Fruit fly (Drosophila melanogaster): ENCODE data around the gene CG3309.

CG3309 gene

DNA sequence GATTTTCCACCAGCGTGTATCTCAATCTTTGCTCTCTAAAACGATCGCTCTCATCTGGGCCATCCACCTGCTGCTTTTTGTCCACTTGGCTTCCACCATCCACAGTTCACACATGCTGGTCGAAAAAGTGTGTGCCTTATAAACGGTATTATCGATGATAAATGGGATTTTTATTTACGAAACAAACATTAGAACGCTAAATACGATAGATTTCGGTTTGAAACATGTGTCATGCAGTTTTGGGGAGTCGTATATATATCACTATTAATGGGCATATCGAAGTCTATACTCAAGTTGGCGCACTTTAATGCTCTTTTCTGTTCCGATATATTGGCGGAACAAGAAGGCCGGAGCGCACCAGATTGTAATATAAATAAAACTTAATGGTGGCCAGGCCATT, 27.9 kb upstream of the CG3309 start (continued):
- TF ChIP-seq CG17328 (GFP tag; IDR thresholded peaks at IDR 0.05) (0 out of 2 replicates have a peak, but pooled peaks have one; percentile 16), CG32772 (GFP tag; IDR thresholded peaks at IDR 0.05) (0 out of 2 replicates have a peak, but pooled peaks have one; percentile 16), Ptx1 (GFP tag; IDR thresholded peaks at IDR 0.05) (peak; percentile 47), sens-2 (GFP tag; IDR thresholded peaks at IDR 0.05) (no peak), D19B (GFP tag; optimal IDR thresholded peaks at IDR 0.05) (peak; percentile 28), Xbp1 (GFP tag; optimal IDR thresholded peaks at IDR 0.05) (peak; percentile 10), unpg (GFP tag; optimal IDR thresholded peaks at IDR 0.05) (peak; percentile 17), lmd (GFP tag; IDR thresholded peaks at IDR 0.05) (0 out of 2 replicates have a peak, but pooled peaks have one; percentile 19), CG7839 (tag; optimal IDR thresholded peaks at IDR 0.05) (peak; percentile 30), CG14441 (GFP tag; IDR thresholded peaks at IDR 0.05) (peak; percentile 39; the same call in 1 of the 2 replicates), CG2678 (tag; optimal IDR thresholded peaks at IDR 0.05) (peak; percentile 24), CG2712 (tag; optimal IDR thresholded peaks at IDR 0.05) (peak; percentile 9), fd96Cb (tag; optimal IDR thresholded peaks at IDR 0.05) (peak; percentile 0), CG9932 (GFP tag; IDR thresholded peaks at IDR 0.05) (peak; percentile 30; the same call in 1 of the 2 replicates), CG10565 (GFP tag; optimal IDR thresholded peaks at IDR 0.05) (no peak), ranshi (GFP tag; IDR thresholded peaks at IDR 0.05) (0 out of 2 replicates have a peak, but pooled peaks have one; percentile 10), CG1603 (tag; optimal IDR thresholded peaks at IDR 0.05) (peak; percentile 25), CG17359 (tag; optimal IDR thresholded peaks at IDR 0.05) (peak; percentile 24), E2f1 (GFP tag; IDR thresholded peaks at IDR 0.05) (no peak), CG18619 (GFP tag; optimal IDR thresholded peaks at IDR 0.05) (no peak)

DNA sequence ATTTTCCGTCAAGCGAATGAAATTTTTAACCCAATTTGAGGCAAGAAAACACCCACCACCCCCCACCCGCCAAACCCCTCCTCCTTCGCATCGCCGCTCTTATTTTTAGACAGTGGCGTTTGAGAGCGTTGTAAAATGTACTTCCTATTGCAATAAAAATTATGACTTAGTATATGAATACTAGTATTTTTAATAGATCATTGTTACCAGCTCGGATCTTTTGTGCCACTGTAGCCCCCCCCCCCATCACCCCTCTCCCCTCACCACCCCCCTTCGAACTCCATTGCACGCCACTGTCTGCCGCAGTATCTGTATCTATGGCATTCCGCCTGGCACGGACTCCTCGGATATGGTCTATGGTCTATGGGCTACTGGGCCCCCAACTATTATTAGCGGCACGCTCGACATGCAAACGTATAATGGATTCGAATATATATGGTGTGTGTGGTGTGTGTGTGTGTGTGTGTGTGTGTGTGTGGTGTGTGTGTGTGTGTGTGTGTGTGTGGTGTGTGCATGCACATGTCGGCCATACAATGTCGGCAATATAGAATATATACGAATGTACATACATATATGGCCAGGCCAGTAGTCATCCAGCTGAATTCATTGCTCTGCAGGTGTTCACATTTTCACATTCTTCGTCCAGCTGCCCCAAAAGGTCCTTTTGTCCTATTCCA, 20.9 kb upstream of the CG3309 start:
- peak; percentile 27 for TF ChIP-seq ATbp (GFP tag; optimal IDR thresholded peaks at IDR 0.05)
- peak; percentile 42; the same call in 1 of the 3 replicates for TF ChIP-seq H15 (GFP tag; IDR thresholded peaks at IDR 0.05)
- TF ChIP-seq CG3838 (GFP tag; optimal IDR thresholded peaks at IDR 0.05), result no peak
- TF ChIP-seq Ptx1 (GFP tag; IDR thresholded peaks at IDR 0.05), result peak; percentile 43; the same call in 1 of the 2 replicates
- TF ChIP-seq dmrt99B (tag; optimal IDR thresholded peaks at IDR 0.05), result peak; percentile 38
- TF ChIP-seq ci (GFP tag; IDR thresholded peaks at IDR 0.05), result peak; percentile 51; the same call in 1 of the 3 replicates
- peak; percentile 13 for TF ChIP-seq ewg (GFP tag; optimal IDR thresholded peaks at IDR 0.05)
- peak; percentile 54 for TF ChIP-seq CG17359 (tag; optimal IDR thresholded peaks at IDR 0.05)
- peak in 1 of 2 experiments; percentile 76 for TF ChIP-seq Dfd (GFP tag; optimal IDR thresholded peaks at IDR 0.05)
- no peak for TF ChIP-seq slou (GFP tag; optimal IDR thresholded peaks at IDR 0.05)
- peak; percentile 21; the same call in 1 of the 2 replicates for TF ChIP-seq H2.0 (GFP tag; IDR thresholded peaks at IDR 0.05)
- TF ChIP-seq Abd-B (GFP tag; optimal IDR thresholded peaks at IDR 0.05), result no peak
- TF ChIP-seq CG14667 (GFP tag; IDR thresholded peaks at IDR 0.05), result 0 out of 2 replicates have a peak, but pooled peaks have one; percentile 13
- TF ChIP-seq Oli (tag; optimal IDR thresholded peaks at IDR 0.05), result peak; percentile 21
- TF ChIP-seq bsh (GFP tag; optimal IDR thresholded peaks at IDR 0.05), result peak in 1 of 2 experiments; percentile 52
- 0 out of 2 replicates have a peak, but pooled peaks have one; percentile 28 for TF ChIP-seq ttk (GFP tag; IDR thresholded peaks at IDR 0.05)
- no peak for TF ChIP-seq CG8944 (GFP tag; optimal IDR thresholded peaks at IDR 0.05)
- TF ChIP-seq grau (tag; optimal IDR thresholded peaks at IDR 0.05), result peak; percentile 15
- TF ChIP-seq CoRest (tag; optimal IDR thresholded peaks at IDR 0.05), result peak; percentile 6
- no peak for TF ChIP-seq CG10147 (GFP tag; optimal IDR thresholded peaks at IDR 0.05)
- TF ChIP-seq CG2678 (tag; optimal IDR thresholded peaks at IDR 0.05), result peak; percentile 38
- TF ChIP-seq CG17568 (GFP tag; optimal IDR thresholded peaks at IDR 0.05), result no peak
- TF ChIP-seq CG13296 (GFP tag; optimal IDR thresholded peaks at IDR 0.05), result no peak
- TF ChIP-seq CG8924 (tag; optimal IDR thresholded peaks at IDR 0.05), result peak; percentile 4
- TF ChIP-seq Rfx (GFP tag; IDR thresholded peaks at IDR 0.05), result 0 out of 2 replicates have a peak, but pooled peaks have one; percentile 18
- TF ChIP-seq CG13424 (tag; optimal IDR thresholded peaks at IDR 0.05), result peak; percentile 18
- TF ChIP-seq CG10979 (tag; optimal IDR thresholded peaks at IDR 0.05), result peak; percentile 17
- peak in 1 of 2 experiments; percentile 23 for TF ChIP-seq Hr51 (GFP tag; optimal IDR thresholded peaks at IDR 0.05)
- peak; percentile 53 for TF ChIP-seq CG1603 (tag; optimal IDR thresholded peaks at IDR 0.05)
- TF ChIP-seq ara (GFP tag; IDR thresholded peaks at IDR 0.05), result 0 out of 2 replicates have a peak, but pooled peaks have one; percentile 38
